Worm (Caenorhabditis elegans): ENCODE results near the gene R07C3.3.
"Not testable (repeated sequence)": the region's sequence is repeated elsewhere in the genome, so short reads cannot be mapped to it uniquely, and the experiment has no call there.

- TF ChIP-seq F37D6.2 (tag; optimal IDR thresholded peaks at IDR 0.05); ceh-62 (tag; optimal IDR thresholded peaks at IDR 0.05); nhr-42 (GFP tag; IDR thresholded peaks at IDR 0.05); ama-1 (optimal IDR thresholded peaks at IDR 0.05); unc-62 (GFP tag; optimal IDR thresholded peaks at IDR 0.05 in 1 of 2); unc-62 (tag; optimal IDR thresholded peaks at IDR 0.05); lin-39 (tag; optimal IDR thresholded peaks at IDR 0.05); nhr-237 (tag; optimal IDR thresholded peaks at IDR 0.05); ctbp-1 (GFP tag; IDR thresholded peaks at IDR 0.05); pha-4 (GFP tag; IDR thresholded peaks at IDR 0.05); pha-4 (tag; optimal IDR thresholded peaks at IDR 0.05); nhr-76 (tag; optimal IDR thresholded peaks at IDR 0.05); duxl-1 (tag; optimal IDR thresholded peaks at IDR 0.05; ENCODE audit: poor library complexity); ceh-32 (tag; optimal IDR thresholded peaks at IDR 0.05; ENCODE audit: poor library complexity): not testable (repeated sequence)
Observed at ce11 chrII:930871-931270, 7.8 kb upstream of the R07C3.3 start, which contains the start of gene fbxc-34.

All from whole organism, L4 larva.